Fruit fly (Drosophila melanogaster) S2 (cell line): ENCODE data around the gene CG45413.

Experiments
- CG8478 ChIP-seq: fragments of >200 bp; optimal IDR thresholded peaks from 2 replicates; lab custom pipeline; 2018
- CTCF ChIP-seq, 2 experiments: fragments of >200 bp; optimal IDR thresholded peaks; 2 replicates each; lab custom pipeline; 2018

CG45413 gene

dm6 chr3L:6964488-6965152 is 32.9 kb upstream of the CG45413 start, which contains the start of gene sgl:
TSS of gene sgl (minus strand) at chr3L:6964758.
- TF ChIP-seq CG8478 (lab: Kevin White, UChicago) (no peak), CTCF (optimal IDR thresholded peaks at IDR 0.05; lab: Kevin White, UChicago) (no peak)

dm6 chr3L:6963792-6964487 is 32.2 kb upstream of the CG45413 start:
- no peak for TF ChIP-seq CG8478 (lab: Kevin White, UChicago)

- TF ChIP-seq CTCF (optimal IDR thresholded peaks at IDR 0.05; lab: Kevin White, UChicago) (no peak), CG8478 (lab: Kevin White, UChicago) (no peak)
Measured at dm6 chr3L:6963175-6963574, 31.4 kb upstream of the CG45413 start.

dm6 chr3L:6961992-6962570 is 30.3 kb upstream of the CG45413 start:
- TF ChIP-seq CG8478 (lab: Kevin White, UChicago) = no peak
- no peak for TF ChIP-seq CTCF (optimal IDR thresholded peaks at IDR 0.05; lab: Kevin White, UChicago)

dm6 chr3L:6957753-6958420 is 26.1 kb upstream of the CG45413 start, which contains the start of the genes Uqcc1 and Surf1:
TSS of gene Uqcc1 (minus strand) at chr3L:6958108.
TSS of gene Surf1 (plus strand) at chr3L:6958346.
- no peak for TF ChIP-seq CG8478 (lab: Kevin White, UChicago)
- TF ChIP-seq CTCF (optimal IDR thresholded peaks at IDR 0.05; lab: Kevin White, UChicago) = no peak

- no peak for TF ChIP-seq CG8478 (lab: Kevin White, UChicago)
- TF ChIP-seq CTCF (optimal IDR thresholded peaks at IDR 0.05; lab: Kevin White, UChicago) = no peak
Measured at dm6 chr3L:6955254-6956229, 23.8 kb upstream of the CG45413 start, which contains the start of the genes CG10077 and CG9948. TSS of gene CG10077 (minus strand) at chr3L:6955904. TSS of gene CG9948 (plus strand) at chr3L:6955991.

- TF ChIP-seq CG8478 (lab: Kevin White, UChicago) = no peak
Measured at dm6 chr3L:6947188-6947971, 15.6 kb upstream of the CG45413 start.

dm6 chr3L:6945357-6945756 is 13.6 kb upstream of the CG45413 start:
- TF ChIP-seq CG8478 (lab: Kevin White, UChicago) = no peak
- no peak for TF ChIP-seq CTCF (optimal IDR thresholded peaks at IDR 0.05; lab: Kevin White, UChicago)

dm6 chr3L:6943948-6944319 is 12.2 kb upstream of the CG45413 start:
- TF ChIP-seq CG8478 (lab: Kevin White, UChicago) (no peak), CTCF (optimal IDR thresholded peaks at IDR 0.05; lab: Kevin White, UChicago) (no peak)

dm6 chr3L:6943204-6943947 is 11.6 kb upstream of the CG45413 start:
- no peak for TF ChIP-seq CG8478 (lab: Kevin White, UChicago)
- no peak for TF ChIP-seq CTCF (optimal IDR thresholded peaks at IDR 0.05; lab: Kevin White, UChicago)

dm6 chr3L:6942831-6943114 is 11.0 kb upstream of the CG45413 start, which contains the start of gene tow:
TSS of gene tow (plus strand) at chr3L:6942856.
- TF ChIP-seq CG8478 (lab: Kevin White, UChicago) (no peak), CTCF (optimal IDR thresholded peaks at IDR 0.05; lab: Kevin White, UChicago) (no peak)

dm6 chr3L:6942103-6942830 is 10.5 kb upstream of the CG45413 start:
- TF ChIP-seq CG8478 (lab: Kevin White, UChicago) (no peak), CTCF (optimal IDR thresholded peaks at IDR 0.05; lab: Kevin White, UChicago) (peak in 1 of 2 experiments; percentile 31)
